Worm (Caenorhabditis elegans) whole organism, L4/young adult: ENCODE results near the gene nep-2.

Experiments used
- W03F9.2 ChIP-seq: fragments of 150-350 bp; optimal IDR thresholded peaks from 2 replicates; lab custom pipeline; 2014; ENCODE audit warnings: missing biosample characterization, missing genetic modification characterization
- dao-5 ChIP-seq: sonication (generic microtip); optimal IDR thresholded peaks from 2 replicates; lab custom pipeline; 2016; ENCODE audit warnings: missing genotype, missing genetic modification characterization, moderate library complexity, missing compliant biosample characterization
- him-1 ChIP-seq: sonication (generic microtip); optimal IDR thresholded peaks from 2 replicates; lab custom pipeline; 2016; ENCODE audit warnings: missing genotype, missing genetic modification reagents, missing genetic modification characterization, missing compliant biosample characterization

DNA sequence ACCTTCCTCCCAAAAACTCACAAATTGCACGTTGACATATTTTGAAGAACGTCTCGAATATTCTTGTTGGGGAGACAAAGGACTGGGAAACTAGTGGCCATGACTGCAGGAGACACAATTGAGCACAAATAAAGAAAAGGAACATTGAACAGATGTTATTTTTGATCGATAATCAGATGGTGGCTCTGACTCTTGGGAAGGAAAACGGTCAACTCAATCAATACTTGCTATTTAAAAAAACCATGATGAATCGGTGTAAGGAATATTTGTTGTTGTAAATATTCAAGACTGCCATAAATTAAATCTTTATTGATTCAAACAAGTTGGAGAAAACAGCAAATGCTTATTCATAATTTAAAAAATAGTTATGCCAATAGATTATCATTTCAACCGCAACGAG is 45.2 kb upstream of the nep-2 start, which contains the start of gene fbxb-105:
- TF ChIP-seq him-1 (tag; lab: Kevin White, UChicago) (no peak), W03F9.2 (no peak), dao-5 (no peak)
